Worm (Caenorhabditis elegans): Measurements from ENCODE around the gene mrps-18.C.
A peak's percentile ranks its signal among the peaks of the same experiment; 100 is the strongest.

Gene mrps-18.C

ce11 chrII:6710596-6710995 is 25.4 kb upstream of the mrps-18.C start:
- TF ChIP-seq pha-4 (tag; optimal IDR thresholded peaks at IDR 0.05) (no peak), nhr-11 (tag; optimal IDR thresholded peaks at IDR 0.05) (no peak), ceh-9 (tag; optimal IDR thresholded peaks at IDR 0.05) (no peak), nhr-23 (tag; optimal IDR thresholded peaks at IDR 0.05) (no peak), unc-62 (GFP tag; optimal IDR thresholded peaks at IDR 0.05) (no peak), nhr-67 (tag; optimal IDR thresholded peaks at IDR 0.05) (no peak), daf-12 (tag; optimal IDR thresholded peaks at IDR 0.05) (no peak), mml-1 (tag; optimal IDR thresholded peaks at IDR 0.05) (no peak), pqm-1 (tag; optimal IDR thresholded peaks at IDR 0.05) (no peak), snpc-4 (tag; optimal IDR thresholded peaks at IDR 0.05) (no peak), hmg-11 (tag; optimal IDR thresholded peaks at IDR 0.05) (no peak)

ce11 chrII:6712177-6712981 is 23.6 kb upstream of the mrps-18.C start, which contains the start of the genes dpy-10 and T14B4.19:
Gene dpy-10, minus strand, starts transcription at chrII:6712227.
Gene T14B4.19, minus strand, starts transcription at chrII:6712931.
- TF ChIP-seq nhr-23 (tag; optimal IDR thresholded peaks at IDR 0.05), result peak; percentile 96
- TF ChIP-seq elt-3 (tag; optimal IDR thresholded peaks at IDR 0.05), result peak in 2 of 3 experiments; percentile 18 to 85
- no peak for TF ChIP-seq nhr-11 (tag; optimal IDR thresholded peaks at IDR 0.05)
- TF ChIP-seq nhr-43 (tag; optimal IDR thresholded peaks at IDR 0.05; ENCODE audit: poor library complexity, severe bottlenecking), result peak; percentile 75
- TF ChIP-seq ceh-16 (tag; optimal IDR thresholded peaks at IDR 0.05), result no peak
- TF ChIP-seq lsy-12 (tag; optimal IDR thresholded peaks at IDR 0.05), result peak; percentile 6

- TF ChIP-seq ceh-82 (tag; optimal IDR thresholded peaks at IDR 0.05) (no peak), ama-1 (optimal IDR thresholded peaks at IDR 0.05) (no peak), ceh-16 (tag; optimal IDR thresholded peaks at IDR 0.05) (no peak), eor-1 (tag; optimal IDR thresholded peaks at IDR 0.05) (no peak), mdl-1 (tag; optimal IDR thresholded peaks at IDR 0.05) (no peak), hmg-11 (tag; optimal IDR thresholded peaks at IDR 0.05) (no peak), elt-3 (tag; optimal IDR thresholded peaks at IDR 0.05) (no peak), nhr-12 (tag; optimal IDR thresholded peaks at IDR 0.05) (no peak), zag-1 (tag; optimal IDR thresholded peaks at IDR 0.05) (no peak), jun-1 (tag; optimal IDR thresholded peaks at IDR 0.05) (no peak), snpc-4 (tag; optimal IDR thresholded peaks at IDR 0.05) (no peak), unc-39 (tag; optimal IDR thresholded peaks at IDR 0.05) (no peak), ztf-11 (tag; optimal IDR thresholded peaks at IDR 0.05) (no peak), ceh-9 (tag; optimal IDR thresholded peaks at IDR 0.05) (no peak)
Measured at ce11 chrII:6713003-6713402, 23.0 kb upstream of the mrps-18.C start.

- TF ChIP-seq nhr-23 (tag; optimal IDR thresholded peaks at IDR 0.05) (peak; percentile 85), elt-3 (tag; optimal IDR thresholded peaks at IDR 0.05) (peak in 2 of 3 experiments; percentile 10 to 76), lsy-12 (tag; optimal IDR thresholded peaks at IDR 0.05) (no peak), ZK546.5 (tag; optimal IDR thresholded peaks at IDR 0.05) (no peak)
Measured at ce11 chrII:6713832-6714342, 22.1 kb upstream of the mrps-18.C start, which contains the start of gene dpy-2. Gene dpy-2, plus strand, starts transcription at chrII:6714292.

- TF ChIP-seq ama-1 (optimal IDR thresholded peaks at IDR 0.05), result peak; percentile 28
- peak; percentile 35 for TF ChIP-seq nhr-43 (tag; optimal IDR thresholded peaks at IDR 0.05; ENCODE audit: poor library complexity, severe bottlenecking)
- TF ChIP-seq fkh-10 (GFP tag; optimal IDR thresholded peaks at IDR 0.05), result no peak
- no peak for TF ChIP-seq R02D3.7 (tag; optimal IDR thresholded peaks at IDR 0.05)
- peak; percentile 46 for TF ChIP-seq nhr-23 (tag; optimal IDR thresholded peaks at IDR 0.05)
Measured at ce11 chrII:6715853-6716252, 20.1 kb upstream of the mrps-18.C start.

- TF ChIP-seq eor-1 (tag; optimal IDR thresholded peaks at IDR 0.05), result peak in 1 of 2 experiments; percentile 11
- TF ChIP-seq nhr-25 (tag; optimal IDR thresholded peaks at IDR 0.05), result peak; percentile 38
- no peak for TF ChIP-seq skn-1 (tag; optimal IDR thresholded peaks at IDR 0.05)
- no peak for TF ChIP-seq ceh-9 (tag; optimal IDR thresholded peaks at IDR 0.05)
- no peak for TF ChIP-seq ztf-11 (tag; optimal IDR thresholded peaks at IDR 0.05)
- TF ChIP-seq R02D3.7 (tag; optimal IDR thresholded peaks at IDR 0.05), result no peak
- no peak for TF ChIP-seq mdl-1 (tag; optimal IDR thresholded peaks at IDR 0.05)
- TF ChIP-seq nhr-23 (tag; optimal IDR thresholded peaks at IDR 0.05), result peak; percentile 64
- TF ChIP-seq ceh-28 (tag; optimal IDR thresholded peaks at IDR 0.05), result no peak
- no peak for TF ChIP-seq snpc-4 (tag; optimal IDR thresholded peaks at IDR 0.05)
Measured at ce11 chrII:6716638-6717037, 19.4 kb upstream of the mrps-18.C start, which contains the start of the genes T14B4.5 and T14B4.20. Gene T14B4.5, plus strand, starts transcription at chrII:6716863. Gene T14B4.20, plus strand, starts transcription at chrII:6716901.

Data from whole organism, L3 larva.